Fruit fly (Drosophila melanogaster): ENCODE data around the gene CG15256.

The CG15256 gene

dm6 chr2L:15550072-15550471 lies at the start of gene CG15256:
TSS of gene CG15256 (plus strand) at chr2L:15550372.
- TF ChIP-seq az2 (GFP tag; optimal IDR thresholded peaks at IDR 0.05) (no peak), pzg (GFP tag; optimal IDR thresholded peaks at IDR 0.05) (no peak), otp (GFP tag; IDR thresholded peaks at IDR 0.05) (no peak), CG15479 (GFP tag; optimal IDR thresholded peaks at IDR 0.05) (no peak), cas (GFP tag; IDR thresholded peaks at IDR 0.05) (no peak), CG17568 (GFP tag; optimal IDR thresholded peaks at IDR 0.05) (no peak), ab (GFP tag; optimal IDR thresholded peaks at IDR 0.05) (no peak), Awh (GFP tag; IDR thresholded peaks at IDR 0.05) (no peak), HHEX (GFP tag; optimal IDR thresholded peaks at IDR 0.05) (no peak), D19A (tag; optimal IDR thresholded peaks at IDR 0.05) (no peak), Asciz (GFP tag; optimal IDR thresholded peaks at IDR 0.05) (no peak), CG12744 (GFP tag; optimal IDR thresholded peaks at IDR 0.05) (no peak), CG32767 (GFP tag; IDR thresholded peaks at IDR 0.05) (no peak), gsb-n (tag; optimal IDR thresholded peaks at IDR 0.05) (no peak), pb (GFP tag; optimal IDR thresholded peaks at IDR 0.05) (no peak), CG18619 (GFP tag; optimal IDR thresholded peaks at IDR 0.05) (no peak), zf30C (GFP tag; optimal IDR thresholded peaks at IDR 0.05) (no peak), CG7271 (tag; optimal IDR thresholded peaks at IDR 0.05) (no peak), HLHmδ (GFP tag; optimal IDR thresholded peaks at IDR 0.05) (no peak)

dm6 chr2L:15500910-15501521 lies 49.2 kb upstream of the CG15256 start:
- TF ChIP-seq mirr (GFP tag; optimal IDR thresholded peaks at IDR 0.05) = peak; percentile 62
- TF ChIP-seq twi (tag; optimal IDR thresholded peaks at IDR 0.05) = peak; percentile 59
- TF ChIP-seq sens (GFP tag) = peak; percentile 83
- TF ChIP-seq GATAe (GFP tag; conservative IDR thresholded peaks at IDR 0.05) = 0 out of 2 replicates have a peak, but pooled peaks have one; percentile 36
- no peak for TF ChIP-seq amos (GFP tag; IDR thresholded peaks at IDR 0.05; ENCODE audit: partially characterized antibody)
- TF ChIP-seq Pdp1 (GFP tag; optimal IDR thresholded peaks at IDR 0.05) = peak in 1 of 2 experiments; percentile 93
- peak; percentile 18 for TF ChIP-seq CG10543 (GFP tag; optimal IDR thresholded peaks at IDR 0.05)
- TF ChIP-seq CG3838 (GFP tag; optimal IDR thresholded peaks at IDR 0.05) = peak; percentile 6
- 0 out of 2 replicates have a peak, but pooled peaks have one; percentile 15 for TF ChIP-seq Xrp1 (GFP tag; IDR thresholded peaks at IDR 0.05)
- TF ChIP-seq CG17385 (GFP tag; optimal IDR thresholded peaks at IDR 0.05) = peak; percentile 19
- TF ChIP-seq Hmr (GFP tag; optimal IDR thresholded peaks at IDR 0.05) = peak; percentile 11
- TF ChIP-seq exex (tag; optimal IDR thresholded peaks at IDR 0.05) = peak; percentile 76
- TF ChIP-seq CG15601 (tag; optimal IDR thresholded peaks at IDR 0.05) = no peak
- TF ChIP-seq gem (tag; optimal IDR thresholded peaks at IDR 0.05) = peak; percentile 7
- no peak for TF ChIP-seq Stat92E (GFP tag; optimal IDR thresholded peaks at IDR 0.05)
- peak; percentile 39; the same call in 2 of the 3 replicates for TF ChIP-seq vnd (GFP tag; IDR thresholded peaks at IDR 0.05; ENCODE audit: partially characterized antibody)
- TF ChIP-seq Med (GFP tag) = peak; percentile 71
- TF ChIP-seq crol (GFP tag; IDR thresholded peaks at IDR 0.05) = peak; percentile 70
- TF ChIP-seq sug (tag; optimal IDR thresholded peaks at IDR 0.05) = peak; percentile 22
- peak; percentile 72 for TF ChIP-seq grn (GFP tag; optimal IDR thresholded peaks at IDR 0.05)
- no peak for TF ChIP-seq CG11723 (GFP tag; optimal IDR thresholded peaks at IDR 0.05)
- no peak for TF ChIP-seq lov (optimal IDR thresholded peaks at IDR 0.05)
- TF ChIP-seq lov (GFP tag; IDR thresholded peaks at IDR 0.05) = no peak
- peak; percentile 71 for TF ChIP-seq D19A (tag; optimal IDR thresholded peaks at IDR 0.05)
- peak; percentile 32 for TF ChIP-seq CG6813 (GFP tag; optimal IDR thresholded peaks at IDR 0.05)
- 0 out of 3 replicates have a peak, but pooled peaks have one; percentile 14 for TF ChIP-seq otp (GFP tag; IDR thresholded peaks at IDR 0.05)
- no peak for TF ChIP-seq CG3407 (GFP tag; optimal IDR thresholded peaks at IDR 0.05)
- peak; percentile 13 for TF ChIP-seq Vsx1 (GFP tag; optimal IDR thresholded peaks at IDR 0.05)
- peak; percentile 40; the same call in 1 of the 2 replicates for TF ChIP-seq sob (GFP tag; IDR thresholded peaks at IDR 0.05)
- peak; percentile 4 for TF ChIP-seq Dek (tag; optimal IDR thresholded peaks at IDR 0.05)
- no peak for TF ChIP-seq Tbp (GFP tag; optimal IDR thresholded peaks at IDR 0.05)
- TF ChIP-seq jumu (GFP tag; optimal IDR thresholded peaks at IDR 0.05) = no peak

All from whole organism, embryonic.